Worm (Caenorhabditis elegans) whole organism, mixed stage, embryonic: ENCODE measurements around the gene cyp-13A10.
A peak's percentile ranks its signal among the peaks of the same experiment; 100 is the strongest.

Experiments
- bed-3 ChIP-seq: fragments of 200-800 bp; sonication (Bioruptor generic); optimal IDR thresholded peaks from 3 replicates; lab custom pipeline; 2018; ENCODE audit warnings: mild to moderate bottlenecking, missing genetic modification characterization, moderate library complexity, missing compliant biosample characterization
- ceh-43 ChIP-seq: fragments of 200-800 bp; sonication (Bioruptor generic); optimal IDR thresholded peaks from 2 replicates; lab custom pipeline; 2018; ENCODE audit warnings: mild to moderate bottlenecking, missing genetic modification characterization, moderate library complexity, missing compliant biosample characterization
- ces-1 ChIP-seq: fragments of 150-350 bp; optimal IDR thresholded peaks from 2 replicates; lab custom pipeline; 2014; ENCODE audit warnings: missing biosample characterization, missing genetic modification reagents, missing genetic modification characterization
- cnd-1 ChIP-seq: fragments of 200-800 bp; sonication (Bioruptor generic); optimal IDR thresholded peaks from 2 replicates; lab custom pipeline; 2018; ENCODE audit warnings: mild to moderate bottlenecking, missing genetic modification characterization, missing compliant biosample characterization
- pha-4 ChIP-seq: fragments of 150-350 bp; optimal IDR thresholded peaks from 2 replicates; lab custom pipeline; 2018; ENCODE audit warnings: missing biosample characterization, missing genetic modification reagents, missing genetic modification characterization
- snpc-4 ChIP-seq: fragments of 150-350 bp; optimal IDR thresholded peaks from 2 replicates; lab custom pipeline; 2014; ENCODE audit warnings: missing biosample characterization, missing genetic modification characterization
- unc-120 ChIP-seq: sonication (generic microtip); optimal IDR thresholded peaks from 2 replicates; lab custom pipeline; 2017; ENCODE audit warnings: missing genetic modification characterization, missing compliant biosample characterization; ENCODE audit not compliant: poor library complexity, severe bottlenecking
- ztf-11 ChIP-seq: fragments of 150-350 bp; optimal IDR thresholded peaks from 2 replicates; lab custom pipeline; 2014; ENCODE audit warnings: missing biosample characterization, missing genetic modification characterization

ce11 chrII:9646122-9646555 lies 16.5 kb downstream of the cyp-13A10 start:
- TF ChIP-seq snpc-4 (tag; lab: Kevin White, UChicago) (no peak), pha-4 (tag; lab: Kevin White, UChicago) (peak; percentile 41), ces-1 (GFP tag; lab: Kevin White, UChicago) (peak; percentile 70), cnd-1 (tag; lab: Kevin White, UChicago) (peak; percentile 40), ceh-43 (GFP tag; lab: Kevin White, UChicago) (no peak), ztf-11 (tag; lab: Kevin White, UChicago) (no peak), bed-3 (GFP tag; lab: Kevin White, UChicago) (no peak), unc-120 (tag; lab: Kevin White, UChicago) (peak; percentile 22)
